Fruit fly (Drosophila melanogaster): Measurements from ENCODE around the gene CG3323.

Gene CG3323

dm6 chrX:5308963-5309362 lies 3.5 kb upstream of the CG3323 start, which contains the start of the genes Cdk7 and snf (continued):
- TF ChIP-seq Hey (tag; optimal IDR thresholded peaks at IDR 0.05) = no peak
- no peak for TF ChIP-seq ro (GFP tag; IDR thresholded peaks at IDR 0.05)
- peak; percentile 83 for TF ChIP-seq vnd (GFP tag; IDR thresholded peaks at IDR 0.05; ENCODE audit: partially characterized antibody)
- no peak for TF ChIP-seq sr (GFP tag; IDR thresholded peaks at IDR 0.05)
- TF ChIP-seq CG14710 (tag; optimal IDR thresholded peaks at IDR 0.05) = peak; percentile 65
- peak; percentile 70 for TF ChIP-seq hbn (GFP tag; IDR thresholded peaks at IDR 0.05; ENCODE audit: partially characterized antibody)
- TF ChIP-seq caup (GFP tag; optimal IDR thresholded peaks at IDR 0.05; ENCODE audit: severe bottlenecking) = peak; percentile 6
- TF ChIP-seq B-H2 (GFP tag; optimal IDR thresholded peaks at IDR 0.05) = no peak
- TF ChIP-seq CG15073 (GFP tag; optimal IDR thresholded peaks at IDR 0.05) = no peak
- TF ChIP-seq CG3065 (GFP tag; optimal IDR thresholded peaks at IDR 0.05) = no peak
- no peak for TF ChIP-seq Awh (GFP tag; IDR thresholded peaks at IDR 0.05)
- peak; percentile 96 for TF ChIP-seq CG10267 (tag; optimal IDR thresholded peaks at IDR 0.05)
- no peak for TF ChIP-seq CG3281 (GFP tag; optimal IDR thresholded peaks at IDR 0.05)
- no peak for TF ChIP-seq CG17912 (GFP tag; optimal IDR thresholded peaks at IDR 0.05)
- peak; percentile 35 for TF ChIP-seq vfl (GFP tag; optimal IDR thresholded peaks at IDR 0.05)
- no peak for TF ChIP-seq gro (GFP tag; optimal IDR thresholded peaks at IDR 0.05)
- TF ChIP-seq pum (GFP tag; optimal IDR thresholded peaks at IDR 0.05) = peak; percentile 20
- TF ChIP-seq CG42726 (GFP tag; IDR thresholded peaks at IDR 0.05; ENCODE audit: partially characterized antibody) = peak; percentile 42; the same call in 1 of the 2 replicates
- no peak for TF ChIP-seq CG3726 (GFP tag; IDR thresholded peaks at IDR 0.05)
- TF ChIP-seq br (optimal IDR thresholded peaks at IDR 0.05) = no peak
- TF ChIP-seq CTCF (GFP tag; optimal IDR thresholded peaks at IDR 0.05) = no peak
- TF ChIP-seq danr (GFP tag; IDR thresholded peaks at IDR 0.05) = no peak
- TF ChIP-seq pros (GFP tag; optimal IDR thresholded peaks at IDR 0.05) = no peak
- TF ChIP-seq CG7357 (GFP tag; IDR thresholded peaks at IDR 0.05) = no peak
- no peak for TF ChIP-seq CG10321 (GFP tag; IDR thresholded peaks at IDR 0.05)
- no peak for TF ChIP-seq CG8290 (GFP tag; optimal IDR thresholded peaks at IDR 0.05)
- no peak for TF ChIP-seq CG8290 (tag; optimal IDR thresholded peaks at IDR 0.05)
- peak; percentile 59; the same call in 1 of the 3 replicates for TF ChIP-seq zen2 (GFP tag; IDR thresholded peaks at IDR 0.05; ENCODE audit: partially characterized antibody)
- no peak for TF ChIP-seq onecut (GFP tag; IDR thresholded peaks at IDR 0.05)
- peak; percentile 21 for TF ChIP-seq dmrt11E (tag; optimal IDR thresholded peaks at IDR 0.05)
- no peak for TF ChIP-seq dimm (GFP tag; IDR thresholded peaks at IDR 0.05)
- TF ChIP-seq lmd (GFP tag; IDR thresholded peaks at IDR 0.05) = no peak
- TF ChIP-seq ken (GFP tag; IDR thresholded peaks at IDR 0.05) = no peak
- TF ChIP-seq CG6813 (GFP tag; optimal IDR thresholded peaks at IDR 0.05) = no peak
- peak; percentile 66 for TF ChIP-seq CG12659 (GFP tag; optimal IDR thresholded peaks at IDR 0.05)
- no peak for TF ChIP-seq PHDP (tag; optimal IDR thresholded peaks at IDR 0.05)
- peak; percentile 89 for TF ChIP-seq Ets65A (GFP tag)
- peak; percentile 83 for TF ChIP-seq Bgb (GFP tag; IDR thresholded peaks at IDR 0.05; ENCODE audit: partially characterized antibody)
- no peak for TF ChIP-seq ci (GFP tag; IDR thresholded peaks at IDR 0.05)
- TF ChIP-seq tna (GFP tag; IDR thresholded peaks at IDR 0.05; ENCODE audit: partially characterized antibody) = peak; percentile 79
- TF ChIP-seq az2 (GFP tag; optimal IDR thresholded peaks at IDR 0.05) = peak; percentile 34
- TF ChIP-seq scrt (GFP tag; optimal IDR thresholded peaks at IDR 0.05) = no peak
- no peak for TF ChIP-seq seq (GFP tag; IDR thresholded peaks at IDR 0.05)
- TF ChIP-seq CG18599 (GFP tag; optimal IDR thresholded peaks at IDR 0.05) = peak; percentile 9
- no peak for TF ChIP-seq nom (GFP tag; optimal IDR thresholded peaks at IDR 0.05)
- no peak for TF ChIP-seq CG2678 (tag; optimal IDR thresholded peaks at IDR 0.05)
- peak; percentile 63 for TF ChIP-seq CG30403 (GFP tag; optimal IDR thresholded peaks at IDR 0.05)
- no peak for TF ChIP-seq cg (GFP tag; optimal IDR thresholded peaks at IDR 0.05)
- 0 out of 2 replicates have a peak, but pooled peaks have one; percentile 10 for TF ChIP-seq CG14441 (GFP tag; IDR thresholded peaks at IDR 0.05)
- TF ChIP-seq Dad (GFP tag; optimal IDR thresholded peaks at IDR 0.05) = peak; percentile 14
- no peak for TF ChIP-seq CG11093 (GFP tag; IDR thresholded peaks at IDR 0.05)
- TF ChIP-seq repo (GFP tag; optimal IDR thresholded peaks at IDR 0.05) = peak; percentile 1
